Fruit fly (Drosophila melanogaster) whole organism, embryonic: Measurements from ENCODE around the gene SPARC.

Experiments
- Ada2b ChIP-seq: fragments of 200-800 bp; sonication (Bioruptor generic); IDR thresholded peaks from 2 replicates; pipeline ENCODE4 v1.3.6; 2022; ENCODE audit warnings: missing biosample characterization, missing genetic modification characterization
- Awh ChIP-seq: fragments of 200-800 bp; sonication (Bioruptor generic); IDR thresholded peaks from 2 replicates; pipeline ENCODE4, ENCODE4 v1.3.6; 2022; ENCODE audit warnings: missing biosample characterization, missing genetic modification characterization
- B-H2 ChIP-seq: fragments of 200-800 bp; sonication (Bioruptor generic); optimal IDR thresholded peaks from 2 replicates; lab custom pipeline; 2018; ENCODE audit warnings: missing biosample characterization, mild to moderate bottlenecking, missing genetic modification characterization
- Bgb ChIP-seq: fragments of 200-800 bp; sonication (Bioruptor generic); IDR thresholded peaks from 2 replicates; pipeline ENCODE4 v1.3.6; 2022; ENCODE audit warnings: missing biosample characterization, missing genetic modification characterization; ENCODE audit not compliant: partially characterized antibody
- CG10147 ChIP-seq: fragments of 200-800 bp; sonication (Bioruptor generic); optimal IDR thresholded peaks from 2 replicates; lab custom pipeline; 2019; ENCODE audit warnings: missing biosample characterization, mild to moderate bottlenecking, missing genetic modification characterization, moderate library complexity
- CG10209 ChIP-seq: fragments of 200-800 bp; sonication (Bioruptor generic); optimal IDR thresholded peaks from 3 replicates; lab custom pipeline; 2017; ENCODE audit warnings: missing biosample characterization, mild to moderate bottlenecking, missing genetic modification characterization, missing genetic modification reagents
- CG11456 ChIP-seq: fragments of 200-800 bp; sonication (Bioruptor generic); IDR thresholded peaks from 3 replicates; pipeline ENCODE4 v1.3.6; 2022; ENCODE audit warnings: missing biosample characterization, missing genetic modification characterization
- CG11560 ChIP-seq: fragments of 200-800 bp; sonication (Bioruptor generic); IDR thresholded peaks from 3 replicates; pipeline ENCODE4 v1.3.6; 2022; ENCODE audit warnings: missing biosample characterization, missing genetic modification characterization
- CG11695 ChIP-seq: fragments of 200-800 bp; sonication (Bioruptor generic); IDR thresholded peaks from 3 replicates; pipeline ENCODE4 v1.3.6; 2022; ENCODE audit warnings: missing biosample characterization, missing genetic modification characterization
- CG13624 ChIP-seq: fragments of 200-800 bp; sonication (Bioruptor generic); optimal IDR thresholded peaks from 2 replicates; lab custom pipeline; 2016; ENCODE audit warnings: missing biosample characterization, missing genetic modification characterization
- CG13894 ChIP-seq: fragments of 200-800 bp; sonication (Bioruptor generic); optimal IDR thresholded peaks from 3 replicates; lab custom pipeline; 2018; ENCODE audit warnings: missing biosample characterization, mild to moderate bottlenecking, missing genetic modification characterization, moderate library complexity
- CG14860 ChIP-seq: fragments of 200-800 bp; sonication (Bioruptor generic); IDR thresholded peaks from 3 replicates; pipeline ENCODE4 v1.3.6; 2022; ENCODE audit warnings: missing biosample characterization, missing genetic modification characterization; ENCODE audit not compliant: partially characterized antibody
- CG1529 ChIP-seq: fragments of 200-800 bp; sonication (Bioruptor generic); optimal IDR thresholded peaks from 3 replicates; lab custom pipeline; 2018; ENCODE audit warnings: missing biosample characterization, missing genetic modification characterization
- CG15601 ChIP-seq: fragments of 200-800 bp; sonication (Bioruptor generic); optimal IDR thresholded peaks from 3 replicates; lab custom pipeline; 2019; ENCODE audit warnings: missing biosample characterization, mild to moderate bottlenecking, missing genetic modification characterization, moderate library complexity
- CG1602 ChIP-seq: fragments of 200-800 bp; sonication (Bioruptor generic); optimal IDR thresholded peaks from 3 replicates; lab custom pipeline; 2016; ENCODE audit warnings: missing biosample characterization, missing genetic modification characterization
- CG3065 ChIP-seq: fragments of 200-800 bp; sonication (Bioruptor generic); optimal IDR thresholded peaks from 2 replicates; lab custom pipeline; 2016; ENCODE audit warnings: missing biosample characterization, missing genetic modification characterization
- CG31365 ChIP-seq: fragments of 200-800 bp; sonication (Bioruptor generic); optimal IDR thresholded peaks from 2 replicates; lab custom pipeline; 2018; ENCODE audit warnings: missing biosample characterization, mild to moderate bottlenecking, missing genetic modification characterization
- CG4404 ChIP-seq: fragments of 200-800 bp; sonication (Bioruptor generic); IDR thresholded peaks from 2 replicates; pipeline ENCODE4 v1.3.6; 2022; ENCODE audit warnings: missing biosample characterization, missing genetic modification characterization
- CG7271 ChIP-seq: fragments of 200-800 bp; sonication (Bioruptor generic); optimal IDR thresholded peaks from 2 replicates; lab custom pipeline; 2018; ENCODE audit warnings: missing biosample characterization, mild to moderate bottlenecking, missing genetic modification characterization, moderate library complexity
- CG7357 ChIP-seq: fragments of 200-800 bp; sonication (Bioruptor generic); IDR thresholded peaks from 3 replicates; pipeline ENCODE4 v1.3.6; 2022; ENCODE audit warnings: missing biosample characterization, missing genetic modification characterization
- CG9215 ChIP-seq: fragments of 200-800 bp; sonication (Bioruptor generic); IDR thresholded peaks from 2 replicates; pipeline ENCODE4 v1.3.6; 2022; ENCODE audit warnings: missing biosample characterization, missing genetic modification characterization
- D ChIP-seq, 2 experiments: fragments of 200-800 bp in 1 of 2; fragments of >200 bp in 1 of 2; sonication (Bioruptor generic) in 1 of 2; optimal IDR thresholded peaks; 2 replicates in 1 of 2; 3 replicates in 1 of 2; lab custom pipeline; 2017; ENCODE audit warnings: mild to moderate bottlenecking in 1 of 2, missing biosample characterization in 1 of 2, missing genetic modification characterization in 1 of 2, missing genetic modification reagents in 1 of 2
- Dip2 ChIP-seq: fragments of 200-800 bp; sonication (Bioruptor generic); IDR thresholded peaks from 2 replicates; pipeline ENCODE4 v1.3.6; 2022; ENCODE audit warnings: missing biosample characterization, missing genetic modification characterization
- E2f2 ChIP-seq: fragments of 200-800 bp; sonication (Bioruptor generic); IDR thresholded peaks from 2 replicates; pipeline ENCODE4 v1.3.6; 2022; ENCODE audit warnings: missing biosample characterization, missing genetic modification characterization
- ERR ChIP-seq: fragments of 200-800 bp; sonication (Bioruptor generic); optimal IDR thresholded peaks from 2 replicates; lab custom pipeline; 2016; ENCODE audit warnings: missing biosample characterization, missing genetic modification characterization
- H15 ChIP-seq: fragments of 200-800 bp; sonication (Bioruptor generic); IDR thresholded peaks from 3 replicates; pipeline ENCODE4 v1.3.6; 2022; ENCODE audit warnings: missing biosample characterization, missing genetic modification characterization
- HLH54F ChIP-seq: fragments of 200-800 bp; sonication (Bioruptor generic); optimal IDR thresholded peaks from 3 replicates; lab custom pipeline; 2016; ENCODE audit warnings: missing biosample characterization, missing genetic modification characterization
- Max ChIP-seq: fragments of 200-800 bp; sonication (Bioruptor generic); optimal IDR thresholded peaks from 2 replicates; lab custom pipeline; 2016; ENCODE audit warnings: missing biosample characterization, mild to moderate bottlenecking, missing genetic modification characterization
- Meics ChIP-seq: fragments of 200-800 bp; sonication (Bioruptor generic); optimal IDR thresholded peaks from 2 replicates; lab custom pipeline; 2017; ENCODE audit warnings: missing biosample characterization, mild to moderate bottlenecking, missing genetic modification characterization
- Myb ChIP-seq: fragments of 200-800 bp; sonication (Bioruptor generic); optimal IDR thresholded peaks from 2 replicates; lab custom pipeline; 2016; ENCODE audit warnings: missing biosample characterization, missing genetic modification characterization
- Sin3A ChIP-seq: fragments of >200 bp; optimal IDR thresholded peaks from 2 replicates; lab custom pipeline; 2018
- Xbp1 ChIP-seq: fragments of 200-800 bp; sonication (Bioruptor generic); optimal IDR thresholded peaks from 3 replicates; lab custom pipeline; 2016; ENCODE audit warnings: missing biosample characterization, mild to moderate bottlenecking, missing genetic modification characterization
- Xrp1 ChIP-seq: fragments of 200-800 bp; sonication (Bioruptor generic); IDR thresholded peaks from 2 replicates; pipeline ENCODE4 v1.3.6; 2022; ENCODE audit warnings: missing biosample characterization, missing genetic modification characterization
- bab2 ChIP-seq: fragments of 200-800 bp; sonication (Bioruptor generic); optimal IDR thresholded peaks from 2 replicates; lab custom pipeline; 2016; ENCODE audit warnings: missing biosample characterization, missing genetic modification characterization
- bbx ChIP-seq: fragments of 200-800 bp; sonication (Bioruptor generic); IDR thresholded peaks from 2 replicates; pipeline ENCODE4 v1.3.6; 2022; ENCODE audit warnings: missing biosample characterization, missing genetic modification characterization; ENCODE audit not compliant: partially characterized antibody
- cad ChIP-seq: fragments of >200 bp; optimal IDR thresholded peaks from 2 replicates; lab custom pipeline; 2017; ENCODE audit warnings: missing biosample characterization, missing genetic modification characterization
- da ChIP-seq: fragments of 200-800 bp; sonication (Bioruptor generic); optimal IDR thresholded peaks from 2 replicates; lab custom pipeline; 2016; ENCODE audit warnings: missing biosample characterization, missing genetic modification characterization
- dimm ChIP-seq: fragments of 200-800 bp; sonication (Bioruptor generic); IDR thresholded peaks from 2 replicates; pipeline ENCODE4 v1.3.6; 2022; ENCODE audit warnings: missing biosample characterization, missing genetic modification characterization
- eve ChIP-seq, 2 experiments: fragments of >200 bp; optimal IDR thresholded peaks; 2 replicates each; lab custom pipeline; 2017; ENCODE audit warnings: missing biosample characterization in 2 of 2, missing genetic modification characterization in 2 of 2
- fd64A ChIP-seq: fragments of 200-800 bp; sonication (Bioruptor generic); optimal IDR thresholded peaks from 3 replicates; lab custom pipeline; 2018; ENCODE audit warnings: missing biosample characterization, mild to moderate bottlenecking, missing genetic modification characterization
- grau ChIP-seq: fragments of 200-800 bp; optimal IDR thresholded peaks from 3 replicates; lab custom pipeline; 2019; ENCODE audit warnings: missing biosample characterization, mild to moderate bottlenecking, missing genetic modification characterization, moderate library complexity
- gsb ChIP-seq: fragments of 200-800 bp; sonication (Bioruptor generic); IDR thresholded peaks from 2 replicates; pipeline ENCODE4 v1.3.6; 2022; ENCODE audit warnings: missing biosample characterization, missing genetic modification characterization
- ind ChIP-seq: fragments of 200-800 bp; sonication (Bioruptor generic); optimal IDR thresholded peaks from 3 replicates; lab custom pipeline; 2016; ENCODE audit warnings: missing biosample characterization, missing genetic modification characterization
- mld ChIP-seq: fragments of 200-800 bp; sonication (Bioruptor generic); IDR thresholded peaks from 3 replicates; pipeline ENCODE4 v1.3.6; 2022; ENCODE audit warnings: missing biosample characterization, missing genetic modification characterization; ENCODE audit not compliant: partially characterized antibody
- pnt ChIP-seq: fragments of 200-800 bp; sonication (Bioruptor generic); optimal IDR thresholded peaks from 3 replicates; lab custom pipeline; 2016; ENCODE audit warnings: missing biosample characterization, missing genetic modification characterization
- pzg ChIP-seq: fragments of 200-800 bp; sonication (Bioruptor generic); optimal IDR thresholded peaks from 3 replicates; lab custom pipeline; 2018; ENCODE audit warnings: missing biosample characterization, mild to moderate bottlenecking, missing genetic modification characterization, moderate library complexity
- sens ChIP-seq: fragments of 200-800 bp; sonication (Bioruptor generic); peaks from one replicate; lab custom pipeline; 2016; ENCODE audit warnings: missing biosample characterization, missing genetic modification characterization
- slou ChIP-seq: fragments of 200-800 bp; sonication (Bioruptor generic); optimal IDR thresholded peaks from 3 replicates; lab custom pipeline; 2016; ENCODE audit warnings: missing biosample characterization, missing genetic modification characterization
- sug ChIP-seq: fragments of 200-800 bp; optimal IDR thresholded peaks from 2 replicates; lab custom pipeline; 2019; ENCODE audit warnings: missing biosample characterization, mild to moderate bottlenecking, missing genetic modification characterization, moderate library complexity
- tx ChIP-seq: fragments of 200-800 bp; sonication (Bioruptor generic); optimal IDR thresholded peaks from 2 replicates; lab custom pipeline; 2016; ENCODE audit warnings: missing biosample characterization, missing genetic modification characterization
- wek ChIP-seq: fragments of 200-800 bp; sonication (Bioruptor generic); optimal IDR thresholded peaks from 3 replicates; lab custom pipeline; 2018; ENCODE audit warnings: missing biosample characterization, mild to moderate bottlenecking, missing genetic modification characterization, moderate library complexity

The SPARC gene

DNA sequence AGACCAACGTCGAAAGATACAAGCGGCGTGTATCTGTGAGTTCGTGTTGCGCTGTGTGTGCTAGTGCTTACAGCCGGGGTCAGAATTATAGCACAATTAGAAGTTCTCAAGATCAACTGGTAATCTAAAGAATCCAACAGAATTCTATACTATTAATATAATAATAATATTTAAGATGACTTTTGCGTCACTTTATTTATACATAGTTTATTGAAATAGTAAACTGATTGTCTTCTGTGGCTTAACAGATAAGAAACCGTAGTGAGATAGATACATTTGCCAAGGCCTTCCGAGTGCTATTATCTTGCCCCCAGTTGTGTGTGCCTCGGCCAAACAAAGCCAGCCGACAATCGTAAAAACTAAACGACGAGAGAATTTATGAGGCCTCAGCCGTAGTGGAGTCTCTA, 14.5 kb upstream of the SPARC start:
- TF ChIP-seq Ada2b (peak; percentile 27; the same call in 1 of the 2 replicates), HLH54F (no peak), mld (no peak), B-H2 (no peak), dimm (GFP tag; lab: Robert Waterston, UW) (no peak), Dip2 (GFP tag; lab: Robert Waterston, UW) (no peak), Xbp1 (GFP tag; lab: Kevin White, UChicago) (peak; percentile 59), slou (no peak), Xrp1 (GFP tag; lab: Robert Waterston, UW) (peak; percentile 85), CG13894 (tag; lab: Kevin White, UChicago) (no peak), H15 (0 out of 3 replicates have a peak, but pooled peaks have one; percentile 43), CG4404 (GFP tag; lab: Robert Waterston, UW) (peak; percentile 77), CG11560 (tag; lab: Robert Waterston, UW) (0 out of 3 replicates have a peak, but pooled peaks have one; percentile 36), cad (GFP tag; lab: Kevin White, UChicago) (peak; percentile 17), bbx (GFP tag; lab: Robert Waterston, UW) (no peak), CG9215 (GFP tag; lab: Robert Waterston, UW) (peak; percentile 47; the same call in 1 of the 2 replicates), CG1602 (GFP tag; lab: Kevin White, UChicago) (peak; percentile 41), bab2 (GFP tag; lab: Kevin White, UChicago) (no peak), eve (GFP tag; optimal IDR thresholded peaks at IDR 0.05; lab: Kevin White, UChicago) (no peak), CG1529 (peak; percentile 52), CG7271 (tag; lab: Kevin White, UChicago) (no peak), Sin3A (no peak), Bgb (GFP tag; lab: Robert Waterston, UW) (no peak), CG11695 (GFP tag; lab: Robert Waterston, UW) (peak; percentile 72; the same call in 2 of the 3 replicates), Max (GFP tag; lab: Kevin White, UChicago) (no peak), Awh (GFP tag; lab: Robert Waterston, UW) (peak; percentile 54; the same call in 1 of the 2 replicates), CG13624 (no peak), pzg (GFP tag; lab: Kevin White, UChicago) (no peak), Meics (peak; percentile 50), CG7357 (GFP tag; lab: Robert Waterston, UW) (0 out of 3 replicates have a peak, but pooled peaks have one; percentile 49), wek (GFP tag; lab: Kevin White, UChicago) (peak; percentile 17), tx (no peak), CG31365 (no peak), sens (GFP tag; lab: Kevin White, UChicago) (peak; percentile 83), CG14860 (no peak), sug (tag; lab: Kevin White, UChicago) (peak; percentile 65), da (GFP tag; lab: Kevin White, UChicago) (no peak), gsb (GFP tag; lab: Robert Waterston, UW) (0 out of 2 replicates have a peak, but pooled peaks have one; percentile 20), D (optimal IDR thresholded peaks at IDR 0.05; lab: Kevin White, UChicago) (no peak), D (GFP tag; optimal IDR thresholded peaks at IDR 0.05; lab: Kevin White, UChicago) (peak; percentile 82), E2f2 (GFP tag; lab: Robert Waterston, UW) (peak; percentile 31; the same call in 1 of the 2 replicates), pnt (GFP tag; lab: Kevin White, UChicago) (no peak), ind (GFP tag; lab: Kevin White, UChicago) (peak; percentile 38), CG15601 (tag; lab: Kevin White, UChicago) (peak; percentile 83), CG3065 (GFP tag; lab: Kevin White, UChicago) (peak; percentile 41), Myb (GFP tag; lab: Kevin White, UChicago) (no peak), CG10209 (GFP tag; lab: Kevin White, UChicago) (peak; percentile 80), ERR (no peak), CG10147 (GFP tag; lab: Kevin White, UChicago) (peak; percentile 47), fd64A (GFP tag; lab: Kevin White, UChicago) (peak; percentile 37), CG11456 (GFP tag; lab: Robert Waterston, UW) (0 out of 3 replicates have a peak, but pooled peaks have one; percentile 20), grau (peak; percentile 79)
